Fruit fly (Drosophila melanogaster): Measurements from ENCODE around the gene tal-2A.

Gene tal-2A

dm6 chr3R:13793979-13794665 lies 18.8 kb upstream of the tal-2A start (continued):
- TF ChIP-seq CG4617 (GFP tag; optimal IDR thresholded peaks at IDR 0.05; ENCODE audit: borderline replicate concordance) (peak; percentile 6), salm (tag; optimal IDR thresholded peaks at IDR 0.05) (peak; percentile 57), E2f1 (GFP tag; IDR thresholded peaks at IDR 0.05) (peak; percentile 25; the same call in 1 of the 2 replicates), stc (GFP tag; IDR thresholded peaks at IDR 0.05) (peak; percentile 74), NC2β (GFP tag; optimal IDR thresholded peaks at IDR 0.05) (peak; percentile 6), sisA (GFP tag; IDR thresholded peaks at IDR 0.05) (peak; percentile 71), fu2 (GFP tag; optimal IDR thresholded peaks at IDR 0.05) (no peak), lmd (GFP tag; IDR thresholded peaks at IDR 0.05) (peak; percentile 72), chif (GFP tag; optimal IDR thresholded peaks at IDR 0.05) (peak in 1 of 2 experiments; percentile 5), CG11093 (GFP tag; IDR thresholded peaks at IDR 0.05) (no peak), E2f2 (GFP tag; IDR thresholded peaks at IDR 0.05) (0 out of 2 replicates have a peak, but pooled peaks have one; percentile 27), twi (tag; optimal IDR thresholded peaks at IDR 0.05) (peak; percentile 35), CG15601 (tag; optimal IDR thresholded peaks at IDR 0.05) (peak; percentile 82), CG2202 (tag; optimal IDR thresholded peaks at IDR 0.05) (peak; percentile 70), Optix (GFP tag; IDR thresholded peaks at IDR 0.05) (peak; percentile 12; the same call in 1 of the 3 replicates), peb (GFP tag; IDR thresholded peaks at IDR 0.05) (peak; percentile 37; the same call in 1 of the 2 replicates), CG31388 (GFP tag; optimal IDR thresholded peaks at IDR 0.05) (no peak), MESR4 (GFP tag; optimal IDR thresholded peaks at IDR 0.05) (no peak), Sry-β (GFP tag; optimal IDR thresholded peaks at IDR 0.05) (no peak), CG12299 (tag; optimal IDR thresholded peaks at IDR 0.05) (peak; percentile 6), odd (GFP tag; optimal IDR thresholded peaks at IDR 0.05) (peak; percentile 54), chm (GFP tag; IDR thresholded peaks at IDR 0.05) (peak; percentile 31; the same call in 1 of the 2 replicates), CG6654 (GFP tag; optimal IDR thresholded peaks at IDR 0.05) (no peak), Ravus (GFP tag; IDR thresholded peaks at IDR 0.05) (no peak), CG13424 (tag; optimal IDR thresholded peaks at IDR 0.05) (peak; percentile 78), Eip74EF (GFP tag; optimal IDR thresholded peaks at IDR 0.05) (peak in 1 of 2 experiments; percentile 4), Xbp1 (GFP tag; optimal IDR thresholded peaks at IDR 0.05) (peak; percentile 73), CG17829 (tag; optimal IDR thresholded peaks at IDR 0.05) (peak; percentile 71), Atf6 (GFP tag; IDR thresholded peaks at IDR 0.05) (no peak), CG12104 (GFP tag; optimal IDR thresholded peaks at IDR 0.05) (no peak), CG4707 (GFP tag; optimal IDR thresholded peaks at IDR 0.05) (peak; percentile 54), CG11560 (tag; IDR thresholded peaks at IDR 0.05) (no peak), CG11696 (GFP tag; IDR thresholded peaks at IDR 0.05) (0 out of 2 replicates have a peak, but pooled peaks have one; percentile 25), Six4 (GFP tag; optimal IDR thresholded peaks at IDR 0.05) (peak; percentile 40), CG7271 (tag; optimal IDR thresholded peaks at IDR 0.05) (no peak), PHDP (tag; optimal IDR thresholded peaks at IDR 0.05) (peak; percentile 81), CG10366 (GFP tag; IDR thresholded peaks at IDR 0.05) (peak; percentile 44; the same call in 1 of the 2 replicates), otp (GFP tag; IDR thresholded peaks at IDR 0.05) (0 out of 3 replicates have a peak, but pooled peaks have one; percentile 35), CG8924 (tag; optimal IDR thresholded peaks at IDR 0.05) (peak; percentile 66), pnt (GFP tag; optimal IDR thresholded peaks at IDR 0.05) (peak; percentile 14), Abd-B (GFP tag; optimal IDR thresholded peaks at IDR 0.05) (peak; percentile 45), CG3726 (GFP tag; IDR thresholded peaks at IDR 0.05) (0 out of 3 replicates have a peak, but pooled peaks have one; percentile 12), ap (GFP tag; IDR thresholded peaks at IDR 0.05) (0 out of 2 replicates have a peak, but pooled peaks have one; percentile 4), row (GFP tag; IDR thresholded peaks at IDR 0.05) (peak; percentile 67), ttk (GFP tag; IDR thresholded peaks at IDR 0.05) (peak; percentile 41; the same call in 1 of the 2 replicates), inv (GFP tag; IDR thresholded peaks at IDR 0.05; ENCODE audit: partially characterized antibody) (no peak), pum (GFP tag; optimal IDR thresholded peaks at IDR 0.05) (no peak), CG30431 (GFP tag; optimal IDR thresholded peaks at IDR 0.05) (peak; percentile 47), ftz-f1 (GFP tag; optimal IDR thresholded peaks at IDR 0.05) (no peak)

All from whole organism, embryonic.